Worm (Caenorhabditis elegans): ENCODE results near the gene T26C5.4.

T26C5.4 gene

ce11 chrII:9213055-9213708 lies 37.1 kb downstream of the T26C5.4 start, which contains the start of gene znfx-1:
Gene znfx-1 (plus strand): TSS chrII:9213658.
- no peak for TF ChIP-seq tbx-11 (GFP tag; IDR thresholded peaks at IDR 0.05)
- no peak for TF ChIP-seq sea-1 (GFP tag; conservative IDR thresholded peaks at IDR 0.05)
- no peak for TF ChIP-seq pes-1 (GFP tag; IDR thresholded peaks at IDR 0.05)
- TF ChIP-seq ama-1 (optimal IDR thresholded peaks at IDR 0.05) = no peak

ce11 chrII:9211684-9212083 lies 38.6 kb downstream of the T26C5.4 start:
- TF ChIP-seq tra-4 (tag; optimal IDR thresholded peaks at IDR 0.05) (no peak), pes-1 (GFP tag; IDR thresholded peaks at IDR 0.05) (no peak), hmg-4 (GFP tag; optimal IDR thresholded peaks at IDR 0.05) (no peak), ceh-36 (tag; optimal IDR thresholded peaks at IDR 0.05) (no peak), aly-1 (tag; optimal IDR thresholded peaks at IDR 0.05) (no peak)

- TF ChIP-seq sea-1 (GFP tag; conservative IDR thresholded peaks at IDR 0.05) (no peak), tbx-11 (GFP tag; IDR thresholded peaks at IDR 0.05) (no peak), aly-1 (tag; optimal IDR thresholded peaks at IDR 0.05) (no peak), scrt-1 (GFP tag; IDR thresholded peaks at IDR 0.05) (no peak), tra-4 (tag; optimal IDR thresholded peaks at IDR 0.05) (no peak), pes-1 (GFP tag; IDR thresholded peaks at IDR 0.05) (no peak)
Observed at ce11 chrII:9210076-9210475, 40.2 kb downstream of the T26C5.4 start, which contains the start of gene ZK1067.4. Gene ZK1067.4 (plus strand): TSS chrII:9210376.
